Fruit fly (Drosophila melanogaster) whole organism, embryonic: ENCODE data around the gene RhoGAPp190.

Experiments used
- CG11696 ChIP-seq: fragments of 200-800 bp; sonication (Bioruptor generic); IDR thresholded peaks from 2 replicates; pipeline ENCODE4 v1.3.6; 2022; ENCODE audit warnings: missing biosample characterization, missing genetic modification characterization
- CG12219 ChIP-seq: fragments of 200-800 bp; sonication (Bioruptor generic); optimal IDR thresholded peaks from 3 replicates; lab custom pipeline; 2018; ENCODE audit warnings: missing biosample characterization, mild to moderate bottlenecking, missing genetic modification characterization
- CG14014 ChIP-seq: fragments of 200-800 bp; sonication (Bioruptor generic); IDR thresholded peaks from 2 replicates; pipeline ENCODE4 v1.3.6; 2022; ENCODE audit warnings: missing biosample characterization, missing genetic modification characterization
- CG15601 ChIP-seq: fragments of 200-800 bp; sonication (Bioruptor generic); optimal IDR thresholded peaks from 3 replicates; lab custom pipeline; 2019; ENCODE audit warnings: missing biosample characterization, mild to moderate bottlenecking, missing genetic modification characterization, moderate library complexity
- CG17568 ChIP-seq: fragments of 200-800 bp; sonication (Bioruptor generic); optimal IDR thresholded peaks from 2 replicates; lab custom pipeline; 2018; ENCODE audit warnings: missing biosample characterization, mild to moderate bottlenecking, missing genetic modification characterization, moderate library complexity
- CG18011 ChIP-seq: fragments of 200-800 bp; sonication (Bioruptor generic); optimal IDR thresholded peaks from 2 replicates; lab custom pipeline; 2017; ENCODE audit warnings: missing biosample characterization, missing genetic modification characterization, mild to moderate bottlenecking, moderate library complexity, missing genotype
- CG32772 ChIP-seq: fragments of 200-800 bp; sonication (Bioruptor generic); IDR thresholded peaks from 2 replicates; pipeline ENCODE4 v1.3.6; 2022; ENCODE audit warnings: missing biosample characterization, missing genetic modification characterization
- CG33213 ChIP-seq: fragments of 200-800 bp; sonication (Bioruptor generic); optimal IDR thresholded peaks from 3 replicates; lab custom pipeline; 2016; ENCODE audit warnings: missing biosample characterization, missing genetic modification characterization
- CG4820 ChIP-seq: fragments of 200-800 bp; sonication (Bioruptor generic); optimal IDR thresholded peaks from 3 replicates; lab custom pipeline; 2016; ENCODE audit warnings: missing biosample characterization, missing genetic modification characterization
- CG7987 ChIP-seq: fragments of 200-800 bp; sonication (Bioruptor generic); optimal IDR thresholded peaks from 2 replicates; lab custom pipeline; 2018; ENCODE audit warnings: missing biosample characterization, mild to moderate bottlenecking, missing genetic modification characterization, moderate library complexity
- CG9727 ChIP-seq: fragments of 200-800 bp; sonication (Bioruptor generic); optimal IDR thresholded peaks from 3 replicates; lab custom pipeline; 2017; ENCODE audit warnings: missing biosample characterization, mild to moderate bottlenecking, missing genetic modification characterization
- CG9876 ChIP-seq: fragments of 200-800 bp; sonication (Bioruptor generic); optimal IDR thresholded peaks from 2 replicates; lab custom pipeline; 2016; ENCODE audit warnings: missing biosample characterization, missing genetic modification characterization
- CG9932 ChIP-seq: fragments of 200-800 bp; sonication (Bioruptor generic); IDR thresholded peaks from 2 replicates; pipeline ENCODE4 v1.3.6; 2022; ENCODE audit warnings: missing biosample characterization, missing genetic modification characterization
- Camta ChIP-seq: fragments of 200-800 bp; sonication (Bioruptor generic); optimal IDR thresholded peaks from 2 replicates; lab custom pipeline; 2016; ENCODE audit warnings: missing biosample characterization, missing genetic modification characterization
- CkIIα-i1 ChIP-seq: fragments of 200-800 bp; sonication (Bioruptor generic); IDR thresholded peaks from 2 replicates; pipeline ENCODE4 v1.3.6; 2022; ENCODE audit warnings: missing biosample characterization, missing genetic modification characterization
- Drgx ChIP-seq: fragments of 200-800 bp; sonication (Bioruptor generic); IDR thresholded peaks from 2 replicates; pipeline ENCODE4 v1.3.6; 2022; ENCODE audit warnings: missing biosample characterization, missing genetic modification characterization
- Eip74EF ChIP-seq, 2 experiments: fragments of 200-800 bp in 1 of 2; fragments of >200 bp in 1 of 2; sonication (Bioruptor generic) in 1 of 2; optimal IDR thresholded peaks; 2 replicates each; lab custom pipeline; 2017 to 2019; ENCODE audit warnings: missing biosample characterization in 2 of 2, missing genetic modification characterization in 2 of 2, mild to moderate bottlenecking in 1 of 2, moderate library complexity in 1 of 2
- Nf-YB ChIP-seq: fragments of 200-800 bp; sonication (Bioruptor generic); optimal IDR thresholded peaks from 3 replicates; lab custom pipeline; 2019; ENCODE audit warnings: missing biosample characterization, mild to moderate bottlenecking, missing genetic modification characterization, moderate library complexity
- ab ChIP-seq: fragments of 200-800 bp; sonication (Bioruptor generic); optimal IDR thresholded peaks from 2 replicates; lab custom pipeline; 2016; ENCODE audit warnings: missing biosample characterization, missing genetic modification characterization
- br ChIP-seq: fragments of >200 bp; optimal IDR thresholded peaks from 2 replicates; lab custom pipeline; 2017
- fd3F ChIP-seq: fragments of 200-800 bp; sonication (Bioruptor generic); optimal IDR thresholded peaks from 2 replicates; lab custom pipeline; 2018; ENCODE audit warnings: missing biosample characterization, mild to moderate bottlenecking, missing genetic modification characterization, moderate library complexity
- gfzf ChIP-seq: fragments of 200-800 bp; sonication (Bioruptor generic); optimal IDR thresholded peaks from 2 replicates; lab custom pipeline; 2016; ENCODE audit warnings: missing biosample characterization, mild to moderate bottlenecking, missing genetic modification characterization, moderate library complexity
- jumu ChIP-seq: fragments of 200-800 bp; sonication (Bioruptor generic); optimal IDR thresholded peaks from 3 replicates; lab custom pipeline; 2016; ENCODE audit warnings: missing biosample characterization, missing genetic modification characterization
- luna ChIP-seq: fragments of 200-800 bp; sonication (Bioruptor generic); optimal IDR thresholded peaks from 2 replicates; lab custom pipeline; 2016; ENCODE audit warnings: missing biosample characterization, missing genetic modification characterization
- pita ChIP-seq: fragments of 200-800 bp; sonication (Bioruptor generic); optimal IDR thresholded peaks from 2 replicates; lab custom pipeline; 2017; ENCODE audit warnings: missing biosample characterization, mild to moderate bottlenecking, missing genetic modification characterization
- run ChIP-seq: fragments of 200-800 bp; sonication (Bioruptor generic); optimal IDR thresholded peaks from 3 replicates; lab custom pipeline; 2018; ENCODE audit warnings: missing biosample characterization, mild to moderate bottlenecking, missing genetic modification characterization
- sd ChIP-seq: fragments of 200-800 bp; sonication (Bioruptor generic); optimal IDR thresholded peaks from 3 replicates; lab custom pipeline; 2018; ENCODE audit warnings: missing biosample characterization, mild to moderate bottlenecking, missing genetic modification characterization, moderate library complexity
- sisA ChIP-seq: fragments of 200-800 bp; sonication (Bioruptor generic); IDR thresholded peaks from 2 replicates; pipeline ENCODE4 v1.3.6; 2022; ENCODE audit warnings: missing biosample characterization, missing genetic modification characterization
- sug ChIP-seq: fragments of 200-800 bp; optimal IDR thresholded peaks from 2 replicates; lab custom pipeline; 2019; ENCODE audit warnings: missing biosample characterization, mild to moderate bottlenecking, missing genetic modification characterization, moderate library complexity
- vfl ChIP-seq: fragments of 200-800 bp; sonication (Bioruptor generic); optimal IDR thresholded peaks from 2 replicates; lab custom pipeline; 2016; ENCODE audit warnings: missing biosample characterization, missing genetic modification characterization
- wdn ChIP-seq: fragments of 200-800 bp; sonication (Bioruptor generic); IDR thresholded peaks from 2 replicates; pipeline ENCODE4 v1.3.6; 2022; ENCODE audit warnings: missing biosample characterization, missing genetic modification characterization
- wor ChIP-seq: fragments of 200-800 bp; sonication (Bioruptor generic); IDR thresholded peaks from 2 replicates; pipeline ENCODE4 v1.3.6; 2022; ENCODE audit warnings: missing biosample characterization, missing genetic modification characterization

The RhoGAPp190 gene

DNA sequence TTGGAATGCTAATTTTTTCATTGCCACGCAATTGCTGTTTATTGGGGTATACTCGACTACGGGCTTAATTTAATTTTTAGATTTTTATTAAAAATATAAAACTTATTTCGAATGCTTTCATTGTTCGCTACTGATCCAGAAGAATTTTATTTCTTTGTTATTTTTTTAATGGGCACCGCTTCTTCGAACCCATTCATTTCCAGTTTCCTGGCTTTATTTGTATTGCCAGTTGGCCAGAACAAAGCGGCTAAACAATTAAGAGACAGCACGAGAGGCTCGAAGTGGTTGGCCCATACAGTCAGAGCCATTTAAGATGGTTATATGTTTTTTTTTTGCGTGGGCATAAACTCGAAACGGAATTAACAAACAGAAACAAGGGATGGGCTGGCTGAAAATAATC lies 56.5 kb downstream of the RhoGAPp190 start (continued):
- TF ChIP-seq CG15601 (tag; lab: Kevin White, UChicago) (peak; percentile 39), sd (peak; percentile 82), CG18011 (peak; percentile 42), CG32772 (peak; percentile 80), CG9932 (GFP tag; lab: Robert Waterston, UW) (peak; percentile 92), vfl (GFP tag; lab: Kevin White, UChicago) (peak; percentile 55), Nf-YB (GFP tag; lab: Kevin White, UChicago) (peak; percentile 32), CG9876 (peak; percentile 7), CG9727 (GFP tag; lab: Kevin White, UChicago) (peak; percentile 80), wdn (GFP tag; lab: Robert Waterston, UW) (peak; percentile 85), CG7987 (GFP tag; lab: Kevin White, UChicago) (peak; percentile 12), CkIIα-i1 (GFP tag; lab: Robert Waterston, UW) (0 out of 2 replicates have a peak, but pooled peaks have one; percentile 51), gfzf (no peak), run (tag; lab: Kevin White, UChicago) (peak; percentile 19), pita (GFP tag; lab: Kevin White, UChicago) (no peak), br (lab: Kevin White, UChicago) (no peak), ab (GFP tag; lab: Kevin White, UChicago) (no peak), CG33213 (GFP tag; lab: Kevin White, UChicago) (peak; percentile 51), fd3F (GFP tag; lab: Kevin White, UChicago) (peak; percentile 80), luna (GFP tag; lab: Kevin White, UChicago) (no peak), Eip74EF (GFP tag; optimal IDR thresholded peaks at IDR 0.05; lab: Kevin White, UChicago) (no peak), CG4820 (GFP tag; lab: Kevin White, UChicago) (peak; percentile 52), jumu (GFP tag; lab: Kevin White, UChicago) (peak; percentile 35), Camta (GFP tag; lab: Kevin White, UChicago) (peak; percentile 12), sisA (GFP tag; lab: Robert Waterston, UW) (peak; percentile 70), CG17568 (GFP tag; lab: Kevin White, UChicago) (no peak), wor (GFP tag; lab: Robert Waterston, UW) (peak; percentile 58)

DNA sequence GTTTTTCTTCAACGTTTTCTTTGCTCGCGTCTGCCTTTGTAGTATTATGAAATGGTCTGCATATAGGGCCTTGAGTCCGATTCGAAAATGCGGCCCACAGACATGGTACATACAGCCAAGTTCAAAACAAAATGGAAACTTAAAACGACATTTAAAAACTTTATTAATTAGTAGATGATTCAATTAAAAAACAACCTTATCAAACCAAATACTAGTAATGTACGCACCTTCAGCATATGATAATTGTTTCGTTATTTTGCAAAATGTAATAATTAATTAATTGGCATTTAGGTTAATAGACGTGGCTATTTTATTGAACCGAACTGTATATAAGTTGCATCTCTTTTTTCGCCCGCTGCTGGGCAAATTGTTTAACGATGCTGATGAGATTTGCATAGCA lies 57.6 kb downstream of the RhoGAPp190 start:
- TF ChIP-seq Drgx (GFP tag; lab: Robert Waterston, UW) = peak; percentile 50; the same call in 1 of the 2 replicates
- no peak for TF ChIP-seq sug (tag; lab: Kevin White, UChicago)
- no peak for TF ChIP-seq CG12219 (GFP tag; lab: Kevin White, UChicago)
- 0 out of 2 replicates have a peak, but pooled peaks have one; percentile 34 for TF ChIP-seq CG11696 (GFP tag; lab: Robert Waterston, UW)
- TF ChIP-seq CG14014 (GFP tag; lab: Robert Waterston, UW) = no peak
